Worm (Caenorhabditis elegans): ENCODE measurements around the gene C14B1.3.

Gene C14B1.3

ce11 chrIII:3704967-3705366, 1.6 kb downstream of the C14B1.3 start, which contains the start of gene wdr-5.1:
wdr-5.1 (plus strand) TSS chrIII:3705285.
- TF ChIP-seq ets-4 (tag; optimal IDR thresholded peaks at IDR 0.05), result no peak

ce11 chrIII:3706586-3706985, 3.2 kb downstream of the C14B1.3 start, which contains the start of gene dph-1:
dph-1 (plus strand) TSS chrIII:3706886.
- TF ChIP-seq ahr-1 (tag; optimal IDR thresholded peaks at IDR 0.05) (no peak), ztf-16 (tag; optimal IDR thresholded peaks at IDR 0.05) (no peak)

- TF ChIP-seq gmeb-2 (tag; optimal IDR thresholded peaks at IDR 0.05) (no peak), unc-86 (tag; optimal IDR thresholded peaks at IDR 0.05) (no peak), elt-2 (tag; optimal IDR thresholded peaks at IDR 0.05) (no peak), fax-1 (tag; optimal IDR thresholded peaks at IDR 0.05) (no peak), K09A11.1 (tag; optimal IDR thresholded peaks at IDR 0.05; ENCODE audit: insufficient read depth) (no peak), dmd-4 (tag; optimal IDR thresholded peaks at IDR 0.05; ENCODE audit: borderline replicate concordance) (no peak), tbx-7 (tag; optimal IDR thresholded peaks at IDR 0.05) (no peak), ref-2 (tag; optimal IDR thresholded peaks at IDR 0.05) (no peak), ceh-2 (tag; optimal IDR thresholded peaks at IDR 0.05) (no peak), ceh-30 (tag; optimal IDR thresholded peaks at IDR 0.05) (no peak), odd-2 (tag; optimal IDR thresholded peaks at IDR 0.05) (no peak), ceh-45 (GFP tag; IDR thresholded peaks at IDR 0.05) (no peak), ceh-9 (tag; optimal IDR thresholded peaks at IDR 0.05) (no peak), pros-1 (tag; optimal IDR thresholded peaks at IDR 0.05) (no peak), sox-4 (tag; optimal IDR thresholded peaks at IDR 0.05) (no peak), sox-2 (GFP tag; IDR thresholded peaks at IDR 0.05) (no peak), sdc-2 (tag; optimal IDR thresholded peaks at IDR 0.05) (no peak), T23F11.4 (GFP tag; optimal IDR thresholded peaks at IDR 0.05) (no peak), unc-3 (GFP tag; conservative IDR thresholded peaks at IDR 0.05) (no peak), unc-3 (tag; optimal IDR thresholded peaks at IDR 0.05) (no peak)
Observed at ce11 chrIII:3709030-3709429, 5.7 kb downstream of the C14B1.3 start, which contains the start of gene alkb-8. alkb-8 (plus strand) TSS chrIII:3709330.

ce11 chrIII:3713163-3713562, 9.8 kb downstream of the C14B1.3 start, which contains the start of gene nrde-1:
nrde-1 (plus strand) TSS chrIII:3713463.
- no peak for TF ChIP-seq hlh-15 (tag; optimal IDR thresholded peaks at IDR 0.05)
- no peak for TF ChIP-seq ceh-48 (tag; optimal IDR thresholded peaks at IDR 0.05)
- TF ChIP-seq unc-86 (tag; optimal IDR thresholded peaks at IDR 0.05), result no peak
- no peak for TF ChIP-seq lim-6 (tag; optimal IDR thresholded peaks at IDR 0.05)
- no peak for TF ChIP-seq rnt-1 (tag; optimal IDR thresholded peaks at IDR 0.05)
- TF ChIP-seq hlh-13 (GFP tag; optimal IDR thresholded peaks at IDR 0.05), result no peak
- TF ChIP-seq ceh-30 (tag; optimal IDR thresholded peaks at IDR 0.05), result no peak
- TF ChIP-seq lin-11 (tag; optimal IDR thresholded peaks at IDR 0.05), result no peak

- TF ChIP-seq tbx-2 (tag; optimal IDR thresholded peaks at IDR 0.05) (peak; percentile 16), elt-4 (tag; optimal IDR thresholded peaks at IDR 0.05) (no peak)
Observed at ce11 chrIII:3716073-3716659, 12.8 kb downstream of the C14B1.3 start.

ce11 chrIII:3719564-3719963, 16.2 kb downstream of the C14B1.3 start, which contains the start of gene C14B1.8:
C14B1.8 (minus strand) TSS chrIII:3719680.
- TF ChIP-seq unc-42 (tag; optimal IDR thresholded peaks at IDR 0.05) (peak; percentile 95), ttx-3 (tag; optimal IDR thresholded peaks at IDR 0.05) (no peak), ceh-22 (tag; optimal IDR thresholded peaks at IDR 0.05) (no peak)
